5 worm cellular contexts compared by ENCODE assay signal in the genomic region with DNA sequence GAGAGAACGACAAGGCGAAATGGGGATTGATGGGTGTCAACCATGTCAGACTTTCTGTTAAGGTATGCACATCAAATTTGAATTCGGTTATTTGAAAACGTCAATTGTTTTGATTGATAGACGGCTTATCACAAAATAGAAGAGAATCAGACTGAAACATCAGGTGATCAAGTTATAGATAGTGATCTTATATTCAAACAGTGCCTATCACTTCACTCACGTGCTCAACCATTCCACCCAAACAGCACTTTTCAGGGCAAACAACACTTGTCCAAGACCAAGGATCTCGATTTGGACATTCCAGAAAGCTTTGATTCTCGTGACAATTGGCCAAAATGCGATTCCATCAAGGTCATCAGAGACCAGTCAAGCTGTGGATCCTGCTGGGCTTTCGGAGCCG.
TF ChIP-seq lines count a peak whose summit lies in the region.

No protein-coding gene starts in this region.

TF ChIP-seq in whole organism, L1 larva, 84 proteins besides CTCF, POLR2A, EP300 and RAD21:
- TF ChIP-seq mdl-1 (tag; optimal IDR thresholded peaks at IDR 0.05; lab: Kevin White, UChicago) (no peak), lin-13 (GFP tag; optimal IDR thresholded peaks at IDR 0.05; lab: Kevin White, UChicago) (no peak), lin-35 (GFP tag; optimal IDR thresholded peaks at IDR 0.05; lab: Kevin White, UChicago) (peak in 1 of 2 experiments; percentile 34), pqm-1 (tag; optimal IDR thresholded peaks at IDR 0.05; lab: Kevin White, UChicago) (peak; percentile 2), fos-1 (tag; optimal IDR thresholded peaks at IDR 0.05; lab: Kevin White, UChicago) (peak; percentile 4), elt-2 (tag; optimal IDR thresholded peaks at IDR 0.05; lab: Kevin White, UChicago) (peak; percentile 47), C04F5.9 (tag; optimal IDR thresholded peaks at IDR 0.05; lab: Kevin White, UChicago) (no peak), ceh-63 (GFP tag; optimal IDR thresholded peaks at IDR 0.05; lab: Kevin White, UChicago) (no peak), unc-86 (tag; optimal IDR thresholded peaks at IDR 0.05; lab: Kevin White, UChicago) (no peak), ceh-90 (tag; optimal IDR thresholded peaks at IDR 0.05; lab: Kevin White, UChicago) (no peak), sup-37 (GFP tag; optimal IDR thresholded peaks at IDR 0.05; lab: Kevin White, UChicago) (no peak), nhr-19 (GFP tag; conservative IDR thresholded peaks at IDR 0.05; lab: Robert Waterston, UW) (no peak), efl-1 (optimal IDR thresholded peaks at IDR 0.05; lab: Kevin White, UChicago) (no peak), efl-1 (GFP tag; optimal IDR thresholded peaks at IDR 0.05 in 1 of 2; lab: Kevin White, UChicago) (peak in 1 of 2 experiments; percentile 83)
TF ChIP-seq in whole organism, L1 larva: peak in this region for 5.

TF ChIP-seq in whole organism, L2 larva, 48 proteins besides CTCF, POLR2A, EP300 and RAD21:
- TF ChIP-seq sem-4 (tag; optimal IDR thresholded peaks at IDR 0.05; lab: Kevin White, UChicago) (no peak), elt-3 (tag; optimal IDR thresholded peaks at IDR 0.05; lab: Kevin White, UChicago) (no peak), aly-2 (tag; optimal IDR thresholded peaks at IDR 0.05; lab: Kevin White, UChicago) (no peak), lin-13 (GFP tag; optimal IDR thresholded peaks at IDR 0.05; lab: Kevin White, UChicago) (no peak), R02D3.7 (tag; optimal IDR thresholded peaks at IDR 0.05; lab: Kevin White, UChicago) (no peak), Y55F3AM.14 (GFP tag; optimal IDR thresholded peaks at IDR 0.05; lab: Kevin White, UChicago) (no peak), sma-9 (GFP tag; optimal IDR thresholded peaks at IDR 0.05; lab: Kevin White, UChicago) (peak; percentile 49), sma-9 (tag; optimal IDR thresholded peaks at IDR 0.05; lab: Kevin White, UChicago) (no peak), blmp-1 (tag; optimal IDR thresholded peaks at IDR 0.05; lab: Kevin White, UChicago; ENCODE audit: insufficient read depth) (no peak), gmeb-1 (tag; optimal IDR thresholded peaks at IDR 0.05; lab: Kevin White, UChicago) (peak; percentile 43), unc-55 (GFP tag; optimal IDR thresholded peaks at IDR 0.05; lab: Kevin White, UChicago) (no peak), ceh-82 (tag; optimal IDR thresholded peaks at IDR 0.05; lab: Kevin White, UChicago) (no peak), fos-1 (tag; optimal IDR thresholded peaks at IDR 0.05; lab: Kevin White, UChicago) (peak; percentile 14), F13H6.1 (tag; optimal IDR thresholded peaks at IDR 0.05; lab: Kevin White, UChicago) (peak; percentile 11), lin-39 (tag; optimal IDR thresholded peaks at IDR 0.05; lab: Kevin White, UChicago) (no peak)

TF ChIP-seq in whole organism, L3 larva, 47 proteins besides CTCF, POLR2A, EP300 and RAD21:
- TF ChIP-seq pha-4 (tag; optimal IDR thresholded peaks at IDR 0.05; lab: Kevin White, UChicago), result peak; percentile 10
- peak; percentile 79 for TF ChIP-seq elt-2 (tag; optimal IDR thresholded peaks at IDR 0.05; lab: Kevin White, UChicago)
- no peak for TF ChIP-seq snpc-4 (tag; optimal IDR thresholded peaks at IDR 0.05; lab: Kevin White, UChicago)
- TF ChIP-seq pqm-1 (tag; optimal IDR thresholded peaks at IDR 0.05; lab: Kevin White, UChicago), result peak; percentile 69

TF ChIP-seq in whole organism, L4 larva, 104 proteins besides CTCF, POLR2A, EP300 and RAD21 (continues in another document):
- TF ChIP-seq F26F4.8 (GFP tag; conservative IDR thresholded peaks at IDR 0.05; lab: Robert Waterston, UW) (no peak), dmd-8 (GFP tag; IDR thresholded peaks at IDR 0.05; lab: Robert Waterston, UW) (no peak), lin-15B (tag; optimal IDR thresholded peaks at IDR 0.05; lab: Kevin White, UChicago) (no peak), madf-5 (GFP tag; IDR thresholded peaks at IDR 0.05; lab: Robert Waterston, UW) (no peak), Y48G9A.11 (GFP tag; IDR thresholded peaks at IDR 0.05; lab: Robert Waterston, UW) (no peak), ama-1 (optimal IDR thresholded peaks at IDR 0.05; lab: Kevin White, UChicago) (no peak), ZK337.2 (GFP tag; IDR thresholded peaks at IDR 0.05; lab: Robert Waterston, UW) (no peak), pqm-1 (tag; optimal IDR thresholded peaks at IDR 0.05; lab: Kevin White, UChicago) (peak; percentile 24), nhr-11 (tag; optimal IDR thresholded peaks at IDR 0.05; lab: Kevin White, UChicago) (no peak), cey-2 (tag; optimal IDR thresholded peaks at IDR 0.05; lab: Kevin White, UChicago; ENCODE audit: borderline replicate concordance, insufficient read depth) (no peak), hmg-1.1 (GFP tag; IDR thresholded peaks at IDR 0.05; lab: Robert Waterston, UW) (no peak), jun-1 (tag; optimal IDR thresholded peaks at IDR 0.05; lab: Kevin White, UChicago) (no peak), D1046.2 (GFP tag; IDR thresholded peaks at IDR 0.05; lab: Robert Waterston, UW) (0 out of 2 replicates have a peak, but pooled peaks have one; percentile 62), ceh-62 (tag; optimal IDR thresholded peaks at IDR 0.05; lab: Kevin White, UChicago) (no peak), daf-16 (GFP tag; optimal IDR thresholded peaks at IDR 0.05; lab: Kevin White, UChicago) (no peak), daf-16 (tag; optimal IDR thresholded peaks at IDR 0.05; lab: Kevin White, UChicago) (peak; percentile 44), ztf-11 (tag; optimal IDR thresholded peaks at IDR 0.05; lab: Kevin White, UChicago) (no peak), saeg-2 (GFP tag; IDR thresholded peaks at IDR 0.05; lab: Robert Waterston, UW) (peak; percentile 47; the same call in 1 of the 2 replicates), snpc-1.2 (GFP tag; IDR thresholded peaks at IDR 0.05; lab: Robert Waterston, UW) (no peak), nhr-77 (tag; optimal IDR thresholded peaks at IDR 0.05; lab: Kevin White, UChicago) (peak; percentile 32), arid-1 (GFP tag; conservative IDR thresholded peaks at IDR 0.05; lab: Robert Waterston, UW) (no peak), unc-39 (tag; optimal IDR thresholded peaks at IDR 0.05; lab: Kevin White, UChicago) (no peak), ces-1 (GFP tag; optimal IDR thresholded peaks at IDR 0.05; lab: Kevin White, UChicago) (no peak), set-16 (GFP tag; IDR thresholded peaks at IDR 0.05; lab: Robert Waterston, UW) (no peak), mdt-29 (GFP tag; IDR thresholded peaks at IDR 0.05; lab: Robert Waterston, UW) (peak; percentile 78), lin-1 (GFP tag; IDR thresholded peaks at IDR 0.05; lab: Robert Waterston, UW) (peak; percentile 46; the same call in 1 of the 2 replicates), dmd-6 (GFP tag; IDR thresholded peaks at IDR 0.05; lab: Robert Waterston, UW) (peak; percentile 73), Y75B8A.6 (GFP tag; IDR thresholded peaks at IDR 0.05; lab: Robert Waterston, UW) (no peak), sdz-12 (GFP tag; optimal IDR thresholded peaks at IDR 0.05; lab: Kevin White, UChicago) (no peak), aly-2 (tag; optimal IDR thresholded peaks at IDR 0.05; lab: Kevin White, UChicago) (no peak)

TF ChIP-seq in whole organism, young adult, 124 proteins besides CTCF, POLR2A, EP300 and RAD21:
- TF ChIP-seq mes-4 (tag; optimal IDR thresholded peaks at IDR 0.05; lab: Kevin White, UChicago), result no peak
- TF ChIP-seq ztf-6 (GFP tag; IDR thresholded peaks at IDR 0.05; lab: Robert Waterston, UW), result no peak
- TF ChIP-seq mel-28 (tag; optimal IDR thresholded peaks at IDR 0.05; lab: Kevin White, UChicago; ENCODE audit: borderline replicate concordance), result no peak
- TF ChIP-seq ZK185.1 (tag; optimal IDR thresholded peaks at IDR 0.05; lab: Kevin White, UChicago; ENCODE audit: poor library complexity, severe bottlenecking), result no peak
- TF ChIP-seq F55B11.4 (tag; optimal IDR thresholded peaks at IDR 0.05; lab: Kevin White, UChicago; ENCODE audit: borderline replicate concordance, insufficient read depth), result no peak
- no peak for TF ChIP-seq K12H6.12 (tag; optimal IDR thresholded peaks at IDR 0.05; lab: Kevin White, UChicago)
- TF ChIP-seq lin-54 (GFP tag; optimal IDR thresholded peaks at IDR 0.05; lab: Kevin White, UChicago), result no peak
- TF ChIP-seq efl-1 (GFP tag; optimal IDR thresholded peaks at IDR 0.05; lab: Kevin White, UChicago), result no peak
- no peak for TF ChIP-seq nhr-80 (tag; optimal IDR thresholded peaks at IDR 0.05; lab: Kevin White, UChicago)
- TF ChIP-seq hmg-1.2 (GFP tag; IDR thresholded peaks at IDR 0.05; lab: Robert Waterston, UW), result no peak
- TF ChIP-seq snpc-1.3 (tag; optimal IDR thresholded peaks at IDR 0.05; lab: Kevin White, UChicago; ENCODE audit: insufficient read depth), result no peak
- no peak for TF ChIP-seq egrh-3 (GFP tag; IDR thresholded peaks at IDR 0.05; lab: Robert Waterston, UW)
- TF ChIP-seq hsf-1 (GFP tag; IDR thresholded peaks at IDR 0.05; lab: Robert Waterston, UW), result 0 out of 2 replicates have a peak, but pooled peaks have one; percentile 18
- no peak for TF ChIP-seq ceh-91 (GFP tag; IDR thresholded peaks at IDR 0.05; lab: Robert Waterston, UW)
- TF ChIP-seq hlh-12 (tag; optimal IDR thresholded peaks at IDR 0.05; lab: Kevin White, UChicago), result no peak
- TF ChIP-seq atf-7 (tag; optimal IDR thresholded peaks at IDR 0.05; lab: Kevin White, UChicago), result no peak
- no peak for TF ChIP-seq B0019.2 (GFP tag; conservative IDR thresholded peaks at IDR 0.05; lab: Robert Waterston, UW)
- TF ChIP-seq sdz-38 (tag; optimal IDR thresholded peaks at IDR 0.05; lab: Kevin White, UChicago), result no peak
- no peak for TF ChIP-seq ceh-27 (GFP tag; optimal IDR thresholded peaks at IDR 0.05; lab: Kevin White, UChicago)
- TF ChIP-seq ets-4 (GFP tag; optimal IDR thresholded peaks at IDR 0.05; lab: Kevin White, UChicago), result peak; percentile 29
- TF ChIP-seq let-607 (tag; optimal IDR thresholded peaks at IDR 0.05; lab: Kevin White, UChicago), result peak in 1 of 2 experiments; percentile 41
- TF ChIP-seq cebp-2 (GFP tag; IDR thresholded peaks at IDR 0.05; lab: Robert Waterston, UW), result no peak
- no peak for TF ChIP-seq die-1 (tag; optimal IDR thresholded peaks at IDR 0.05; lab: Kevin White, UChicago)
- TF ChIP-seq Y53G8AR.9 (GFP tag; conservative IDR thresholded peaks at IDR 0.05; lab: Robert Waterston, UW), result peak; percentile 59
- no peak for TF ChIP-seq ceh-58 (GFP tag; IDR thresholded peaks at IDR 0.05; lab: Robert Waterston, UW)
- TF ChIP-seq repo-1 (tag; optimal IDR thresholded peaks at IDR 0.05; lab: Kevin White, UChicago), result peak; percentile 40
- no peak for TF ChIP-seq ceh-79 (tag; optimal IDR thresholded peaks at IDR 0.05; lab: Kevin White, UChicago)
- TF ChIP-seq B0336.3 (GFP tag; IDR thresholded peaks at IDR 0.05; lab: Robert Waterston, UW), result no peak
- no peak for TF ChIP-seq C06A6.2 (GFP tag; conservative IDR thresholded peaks at IDR 0.05; lab: Robert Waterston, UW)
- no peak for TF ChIP-seq xnd-1 (tag; optimal IDR thresholded peaks at IDR 0.05; lab: Kevin White, UChicago)
- no peak for TF ChIP-seq B0035.1 (tag; optimal IDR thresholded peaks at IDR 0.05; lab: Kevin White, UChicago)
- no peak for TF ChIP-seq lin-26 (GFP tag; IDR thresholded peaks at IDR 0.05; lab: Robert Waterston, UW)
